Worm (Caenorhabditis elegans) whole organism, young adult: ENCODE results near the gene ZC53.22.

Source experiments
- B0019.2 ChIP-seq: fragments of 200-800 bp; sonication (Bioruptor generic); conservative IDR thresholded peaks from 2 replicates; pipeline ENCODE4 v1.3.6; 2022; ENCODE audit warnings: missing genetic modification reagents, missing genetic modification characterization, missing compliant biosample characterization
- B0035.1 ChIP-seq: sonication (generic microtip); optimal IDR thresholded peaks from 2 replicates; lab custom pipeline; 2016; ENCODE audit warnings: missing genetic modification characterization, mild to moderate bottlenecking, missing compliant biosample characterization, missing genotype, missing genetic modification reagents
- C06A6.2 ChIP-seq: fragments of 200-800 bp; sonication (Bioruptor generic); conservative IDR thresholded peaks from 2 replicates; pipeline ENCODE4 v1.3.6; 2022; ENCODE audit warnings: missing genetic modification characterization, missing compliant biosample characterization
- C17E4.6 ChIP-seq: fragments of 200-800 bp; sonication (Bioruptor generic); IDR thresholded peaks from 2 replicates; pipeline ENCODE4 v1.3.6; 2022; ENCODE audit warnings: missing genetic modification reagents, missing genetic modification characterization, missing compliant biosample characterization
- F33H1.4 ChIP-seq: fragments of 200-800 bp; sonication (Bioruptor generic); IDR thresholded peaks from 2 replicates; pipeline ENCODE4 v1.3.6; 2022; ENCODE audit warnings: missing genetic modification reagents, missing genetic modification characterization, missing compliant biosample characterization
- F37B4.10 ChIP-seq: fragments of 200-800 bp; sonication (Bioruptor generic); IDR thresholded peaks from 2 replicates; pipeline ENCODE4 v1.3.6; 2022; ENCODE audit warnings: missing genetic modification characterization, missing compliant biosample characterization
- F57A8.1 ChIP-seq: fragments of 200-800 bp; sonication (Bioruptor generic); optimal IDR thresholded peaks from 2 replicates; lab custom pipeline; 2018; ENCODE audit warnings: mild to moderate bottlenecking, missing genetic modification characterization, moderate library complexity, missing compliant biosample characterization
- K12H6.12 ChIP-seq: fragments of 200-800 bp; sonication (Bioruptor generic); optimal IDR thresholded peaks from 2 replicates; lab custom pipeline; 2018; ENCODE audit warnings: mild to moderate bottlenecking, missing genetic modification characterization, missing compliant biosample characterization
- T07F8.4 ChIP-seq: sonication (generic microtip); optimal IDR thresholded peaks from 2 replicates; lab custom pipeline; 2016; ENCODE audit warnings: mild to moderate bottlenecking, missing genetic modification characterization, moderate library complexity, missing compliant biosample characterization
- T26A5.8 ChIP-seq: sonication (generic microtip); optimal IDR thresholded peaks from 2 replicates; lab custom pipeline; 2016; ENCODE audit warnings: missing genetic modification characterization, missing compliant biosample characterization
- Y67H2A.10 ChIP-seq: fragments of 200-800 bp; sonication (Bioruptor generic); conservative IDR thresholded peaks from 2 replicates; pipeline ENCODE4 v1.3.6; 2022; ENCODE audit warnings: missing genetic modification reagents, missing genetic modification characterization, missing compliant biosample characterization
- Y95B8A.8 ChIP-seq: fragments of 200-800 bp; sonication (Bioruptor generic); IDR thresholded peaks from 2 replicates; pipeline ENCODE4 v1.3.6; 2022; ENCODE audit warnings: missing genetic modification reagents, missing genetic modification characterization, missing compliant biosample characterization
- atf-7 ChIP-seq: sonication (generic microtip); optimal IDR thresholded peaks from 2 replicates; lab custom pipeline; 2017; ENCODE audit warnings: mild to moderate bottlenecking, missing genetic modification characterization, missing compliant biosample characterization
- cebp-1 ChIP-seq, 2 experiments: fragments of 200-800 bp in 1 of 2; sonication (Bioruptor generic) in 1 of 2; sonication (generic microtip) in 1 of 2; IDR thresholded peaks in 1 of 2; optimal IDR thresholded peaks in 1 of 2; 2 replicates each; pipeline versions ENCODE4 v1.3.6 to Lab custom; 2017 to 2022; ENCODE audit warnings: missing compliant biosample characterization in 2 of 2, missing genetic modification characterization in 2 of 2, mild to moderate bottlenecking in 1 of 2, missing genetic modification reagents in 1 of 2, moderate library complexity in 1 of 2
- chd-7 ChIP-seq: sonication (generic microtip); optimal IDR thresholded peaks from 2 replicates; lab custom pipeline; 2016; ENCODE audit warnings: mild to moderate bottlenecking, missing genetic modification characterization, moderate library complexity, missing compliant biosample characterization
- efl-1 ChIP-seq: fragments of 150-350 bp; optimal IDR thresholded peaks from 2 replicates; lab custom pipeline; 2014; ENCODE audit warnings: missing biosample characterization, missing genetic modification reagents, missing genetic modification characterization
- egl-44 ChIP-seq: fragments of 200-800 bp; sonication (Bioruptor generic); IDR thresholded peaks from 2 replicates; pipeline ENCODE4 v1.3.6; 2022; ENCODE audit warnings: missing genetic modification reagents, missing genetic modification characterization, missing compliant biosample characterization
- gei-17 ChIP-seq: fragments of 200-800 bp; sonication (Bioruptor generic); optimal IDR thresholded peaks from 2 replicates; lab custom pipeline; 2018; ENCODE audit warnings: mild to moderate bottlenecking, missing genetic modification characterization, missing compliant biosample characterization
- him-1 ChIP-seq: sonication (generic microtip); optimal IDR thresholded peaks from 2 replicates; lab custom pipeline; 2016; ENCODE audit warnings: missing genotype, missing genetic modification reagents, missing genetic modification characterization, missing compliant biosample characterization
- hmg-20 ChIP-seq: fragments of 200-800 bp; sonication (Bioruptor generic); IDR thresholded peaks from 2 replicates; pipeline ENCODE4 v1.3.6; 2022; ENCODE audit warnings: missing genetic modification reagents, missing genetic modification characterization, missing compliant biosample characterization
- hsf-1 ChIP-seq: fragments of 200-800 bp; sonication (Bioruptor generic); IDR thresholded peaks from 2 replicates; pipeline ENCODE4 v1.3.6; 2022; ENCODE audit warnings: missing genetic modification reagents, missing genetic modification characterization, missing compliant biosample characterization
- lin-35 ChIP-seq, 3 experiments: fragments of 150-350 bp in 2 of 3; sonication (generic microtip) in 1 of 3; optimal IDR thresholded peaks; 2 replicates each; lab custom pipeline; 2014 to 2018; ENCODE audit warnings: missing biosample characterization in 3 of 3, missing genetic modification characterization in 3 of 3, missing genetic modification reagents in 3 of 3
- lin-40 ChIP-seq: sonication (generic microtip); optimal IDR thresholded peaks from 2 replicates; lab custom pipeline; 2016; ENCODE audit warnings: missing genetic modification characterization, mild to moderate bottlenecking, missing compliant biosample characterization, missing genotype, missing genetic modification reagents
- lin-54 ChIP-seq: fragments of 200-800 bp; sonication (Bioruptor generic); optimal IDR thresholded peaks from 2 replicates; lab custom pipeline; 2018; ENCODE audit warnings: mild to moderate bottlenecking, missing genetic modification characterization, missing compliant biosample characterization
- lsl-1 ChIP-seq: fragments of 200-800 bp; sonication (Bioruptor generic); optimal IDR thresholded peaks from 2 replicates; lab custom pipeline; 2018; ENCODE audit warnings: mild to moderate bottlenecking, missing genetic modification characterization, moderate library complexity, missing compliant biosample characterization
- madf-10 ChIP-seq: sonication (generic microtip); optimal IDR thresholded peaks from 2 replicates; lab custom pipeline; 2016; ENCODE audit warnings: mild to moderate bottlenecking, missing genetic modification characterization, missing compliant biosample characterization
- madf-3 ChIP-seq: fragments of 200-800 bp; sonication (Bioruptor generic); IDR thresholded peaks from 2 replicates; pipeline ENCODE4 v1.3.6; 2022; ENCODE audit warnings: missing genetic modification reagents, missing genetic modification characterization, missing compliant biosample characterization
- mes-4 ChIP-seq: sonication (generic microtip); optimal IDR thresholded peaks from 2 replicates; lab custom pipeline; 2016; ENCODE audit warnings: missing genotype, missing genetic modification characterization, missing compliant biosample characterization
- nfya-1 ChIP-seq: sonication (generic microtip); optimal IDR thresholded peaks from 2 replicates; lab custom pipeline; 2017; ENCODE audit warnings: antibody characterized with exemption, missing compliant biosample characterization, missing genetic modification characterization, borderline replicate concordance; ENCODE audit not compliant: insufficient read depth
- nfya-2 ChIP-seq: fragments of 200-800 bp; sonication (Bioruptor generic); IDR thresholded peaks from 2 replicates; pipeline ENCODE4 v1.3.6; 2022; ENCODE audit warnings: missing genetic modification reagents, missing genetic modification characterization, missing compliant biosample characterization
- nfyb-1 ChIP-seq: fragments of 200-800 bp; sonication (Bioruptor generic); IDR thresholded peaks from 2 replicates; pipeline ENCODE4 v1.3.6; 2022; ENCODE audit warnings: missing genetic modification reagents, missing genetic modification characterization, missing compliant biosample characterization
- nhr-120 ChIP-seq: fragments of 200-800 bp; sonication (Bioruptor generic); IDR thresholded peaks from 2 replicates; pipeline ENCODE4 v1.3.6; 2022; ENCODE audit warnings: missing genetic modification characterization, missing compliant biosample characterization
- nhr-80 ChIP-seq: sonication (generic microtip); optimal IDR thresholded peaks from 2 replicates; lab custom pipeline; 2016; ENCODE audit warnings: missing genetic modification characterization, missing compliant biosample characterization
- nhr-90 ChIP-seq: sonication (generic microtip); optimal IDR thresholded peaks from 2 replicates; lab custom pipeline; 2016; ENCODE audit warnings: missing genotype, mild to moderate bottlenecking, missing genetic modification characterization, missing compliant biosample characterization
- pha-4 ChIP-seq: fragments of 150-350 bp; sonication (generic microtip); optimal IDR thresholded peaks from 2 replicates; lab custom pipeline; 2014; ENCODE audit warnings: missing biosample characterization, missing genetic modification reagents, missing genetic modification characterization
- repo-1 ChIP-seq: sonication (generic microtip); optimal IDR thresholded peaks from 2 replicates; lab custom pipeline; 2017; ENCODE audit warnings: mild to moderate bottlenecking, missing genetic modification characterization, missing compliant biosample characterization
- sea-2 ChIP-seq: fragments of 200-800 bp; sonication (Bioruptor generic); IDR thresholded peaks from 2 replicates; pipeline ENCODE4 v1.3.6; 2022; ENCODE audit warnings: missing genetic modification characterization, missing compliant biosample characterization
- snpc-1.3 ChIP-seq: sonication (generic microtip); optimal IDR thresholded peaks from 2 replicates; lab custom pipeline; 2017; ENCODE audit warnings: missing genetic modification characterization, mild to moderate bottlenecking, missing compliant biosample characterization, antibody characterized with exemption, moderate library complexity, missing genotype, missing genetic modification reagents; ENCODE audit not compliant: insufficient read depth
- snpc-3.4 ChIP-seq: sonication (generic microtip); optimal IDR thresholded peaks from 2 replicates; lab custom pipeline; 2017; ENCODE audit warnings: missing genetic modification characterization, mild to moderate bottlenecking, missing compliant biosample characterization, antibody characterized with exemption, moderate library complexity, missing genotype, missing genetic modification reagents
- somi-1 ChIP-seq: fragments of 200-800 bp; sonication (Bioruptor generic); optimal IDR thresholded peaks from 2 replicates; lab custom pipeline; 2018; ENCODE audit warnings: mild to moderate bottlenecking, missing genetic modification characterization, missing compliant biosample characterization
- tbx-9 ChIP-seq: sonication (generic microtip); optimal IDR thresholded peaks from 2 replicates; lab custom pipeline; 2016; ENCODE audit warnings: borderline replicate concordance, missing genetic modification characterization, inconsistent platforms, missing compliant biosample characterization
- tlf-1 ChIP-seq: fragments of 200-800 bp; sonication (Bioruptor generic); optimal IDR thresholded peaks from 2 replicates; lab custom pipeline; 2018; ENCODE audit warnings: mild to moderate bottlenecking, missing genetic modification characterization, missing compliant biosample characterization
- zfh-2 ChIP-seq: fragments of 200-800 bp; sonication (Bioruptor generic); conservative IDR thresholded peaks from 2 replicates; pipeline ENCODE4 v1.3.6; 2022; ENCODE audit warnings: missing genetic modification reagents, missing genetic modification characterization, missing compliant biosample characterization
- ztf-18 ChIP-seq: sonication (generic microtip); optimal IDR thresholded peaks from 2 replicates; lab custom pipeline; 2016; ENCODE audit warnings: missing genotype, mild to moderate bottlenecking, missing genetic modification characterization, missing compliant biosample characterization
- ztf-22 ChIP-seq: fragments of 200-800 bp; sonication (Bioruptor generic); optimal IDR thresholded peaks from 2 replicates; lab custom pipeline; 2018; ENCODE audit warnings: mild to moderate bottlenecking, missing genetic modification characterization, moderate library complexity, missing compliant biosample characterization
- ztf-25 ChIP-seq: fragments of 200-800 bp; sonication (Bioruptor generic); IDR thresholded peaks from 2 replicates; pipeline ENCODE4 v1.3.6; 2022; ENCODE audit warnings: missing genetic modification reagents, missing genetic modification characterization, missing compliant biosample characterization
- ztf-3 ChIP-seq: fragments of 200-800 bp; sonication (Bioruptor generic); optimal IDR thresholded peaks from 2 replicates; lab custom pipeline; 2018; ENCODE audit warnings: mild to moderate bottlenecking, missing genetic modification characterization, missing compliant biosample characterization
- ztf-6 ChIP-seq: fragments of 200-800 bp; sonication (Bioruptor generic); IDR thresholded peaks from 2 replicates; pipeline ENCODE4 v1.3.6; 2022; ENCODE audit warnings: missing genetic modification reagents, missing genetic modification characterization, missing compliant biosample characterization

Gene ZC53.22

DNA sequence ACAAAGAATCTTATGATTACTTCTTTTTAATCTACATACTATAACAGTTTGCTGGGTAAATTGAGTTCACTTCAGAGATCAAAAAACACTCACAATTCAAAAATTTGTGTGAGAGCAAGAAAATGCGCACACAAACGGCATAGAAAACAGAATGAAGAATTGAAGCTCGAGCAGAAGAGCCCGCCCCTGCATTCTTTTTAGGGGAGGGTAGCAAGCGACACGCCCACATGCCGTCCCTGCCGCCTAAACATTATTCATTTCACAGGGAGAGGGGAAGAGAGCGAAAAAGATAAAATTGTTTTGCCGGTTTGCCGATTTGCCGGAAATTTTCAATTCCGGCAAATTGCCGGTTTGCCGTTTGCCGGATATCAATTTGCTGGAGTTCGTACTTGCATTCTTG lies 12.8 kb downstream of the ZC53.22 start (continued):
- no peak for TF ChIP-seq snpc-1.3 (tag; lab: Kevin White, UChicago)
- TF ChIP-seq nhr-120 (GFP tag; lab: Robert Waterston, UW), result no peak
- no peak for TF ChIP-seq nfya-1 (tag; lab: Kevin White, UChicago)
- TF ChIP-seq tlf-1, result peak; percentile 90
- TF ChIP-seq pha-4, result no peak
- TF ChIP-seq nfyb-1 (GFP tag; lab: Robert Waterston, UW), result peak; percentile 92
- peak; percentile 62 for TF ChIP-seq ztf-3 (GFP tag; lab: Kevin White, UChicago)
- TF ChIP-seq madf-10 (tag; lab: Kevin White, UChicago), result peak; percentile 58
- TF ChIP-seq mes-4 (tag; lab: Kevin White, UChicago), result no peak
- TF ChIP-seq F57A8.1 (GFP tag; lab: Kevin White, UChicago), result no peak
- no peak for TF ChIP-seq egl-44
- no peak for TF ChIP-seq T07F8.4
- no peak for TF ChIP-seq efl-1 (GFP tag; lab: Kevin White, UChicago)
- no peak for TF ChIP-seq nfya-2 (GFP tag; lab: Robert Waterston, UW)
- no peak for TF ChIP-seq B0019.2 (GFP tag; lab: Robert Waterston, UW)
- TF ChIP-seq nhr-80, result peak; percentile 65
- peak; percentile 66; the same call in 1 of the 2 replicates for TF ChIP-seq sea-2 (GFP tag; lab: Robert Waterston, UW)
- no peak for TF ChIP-seq ztf-25 (GFP tag; lab: Robert Waterston, UW)
- TF ChIP-seq madf-3 (GFP tag; lab: Robert Waterston, UW), result no peak
- 0 out of 2 replicates have a peak, but pooled peaks have one; percentile 35 for TF ChIP-seq C17E4.6 (GFP tag; lab: Robert Waterston, UW)
- peak; percentile 95 for TF ChIP-seq gei-17 (GFP tag; lab: Kevin White, UChicago)
- no peak for TF ChIP-seq nhr-90
- no peak for TF ChIP-seq ztf-18
- no peak for TF ChIP-seq lsl-1 (GFP tag; lab: Kevin White, UChicago)
- TF ChIP-seq him-1 (tag; lab: Kevin White, UChicago), result no peak
- TF ChIP-seq hsf-1, result no peak
- TF ChIP-seq atf-7 (tag; lab: Kevin White, UChicago), result peak; percentile 80
- TF ChIP-seq Y95B8A.8 (GFP tag; lab: Robert Waterston, UW), result 0 out of 2 replicates have a peak, but pooled peaks have one; percentile 32
- peak; percentile 76 for TF ChIP-seq ztf-6 (GFP tag; lab: Robert Waterston, UW)
- peak; percentile 69 for TF ChIP-seq C06A6.2 (GFP tag; lab: Robert Waterston, UW)
- no peak for TF ChIP-seq Y67H2A.10 (GFP tag; lab: Robert Waterston, UW)
- no peak for TF ChIP-seq ztf-22
- TF ChIP-seq hmg-20, result peak; percentile 89
- TF ChIP-seq somi-1, result peak; percentile 19
- peak; percentile 56 for TF ChIP-seq K12H6.12 (tag; lab: Kevin White, UChicago)
- no peak for TF ChIP-seq F33H1.4 (GFP tag; lab: Robert Waterston, UW)
- TF ChIP-seq lin-40 (tag; lab: Kevin White, UChicago), result peak; percentile 97
- TF ChIP-seq snpc-3.4 (tag; lab: Kevin White, UChicago), result no peak
- TF ChIP-seq repo-1 (tag; lab: Kevin White, UChicago), result peak; percentile 86
- TF ChIP-seq T26A5.8 (tag; lab: Kevin White, UChicago), result no peak
- TF ChIP-seq chd-7 (tag; lab: Kevin White, UChicago), result peak; percentile 64
- no peak for TF ChIP-seq F37B4.10 (GFP tag; lab: Robert Waterston, UW)
- TF ChIP-seq lin-35 (GFP tag; optimal IDR thresholded peaks at IDR 0.05; lab: Kevin White, UChicago), result peak in 1 of 3 experiments; percentile 85
- no peak for TF ChIP-seq tbx-9
- no peak; the same call in 1 of the 2 replicates for TF ChIP-seq zfh-2
- TF ChIP-seq B0035.1 (tag; lab: Kevin White, UChicago), result peak; percentile 48
- TF ChIP-seq cebp-1 (GFP tag; IDR thresholded peaks at IDR 0.05; lab: Robert Waterston, UW), result peak; percentile 51; the same call in 1 of the 2 replicates
- TF ChIP-seq cebp-1 (tag; optimal IDR thresholded peaks at IDR 0.05; lab: Kevin White, UChicago), result no peak
- TF ChIP-seq lin-54 (GFP tag; lab: Kevin White, UChicago), result peak; percentile 63
